Worm (Caenorhabditis elegans) whole organism, young adult: ENCODE measurements around the gene mrps-14.

Experiments
- B0019.2 ChIP-seq: fragments of 200-800 bp; sonication (Bioruptor generic); conservative IDR thresholded peaks from 2 replicates; pipeline ENCODE4 v1.3.6; 2022; ENCODE audit warnings: missing genetic modification reagents, missing genetic modification characterization, missing compliant biosample characterization
- F37B4.10 ChIP-seq: fragments of 200-800 bp; sonication (Bioruptor generic); IDR thresholded peaks from 2 replicates; pipeline ENCODE4 v1.3.6; 2022; ENCODE audit warnings: missing genetic modification characterization, missing compliant biosample characterization
- F49E8.2 ChIP-seq: sonication (generic microtip); optimal IDR thresholded peaks from 3 replicates; lab custom pipeline; 2017; ENCODE audit warnings: missing genetic modification characterization, mild to moderate bottlenecking, missing compliant biosample characterization, antibody characterized with exemption, moderate library complexity; ENCODE audit not compliant: insufficient read depth
- F55B11.4 ChIP-seq: sonication (generic microtip); optimal IDR thresholded peaks from 2 replicates; lab custom pipeline; 2016; ENCODE audit warnings: missing compliant biosample characterization, missing genetic modification characterization, borderline replicate concordance; ENCODE audit not compliant: insufficient read depth
- Y67H2A.10 ChIP-seq: fragments of 200-800 bp; sonication (Bioruptor generic); conservative IDR thresholded peaks from 2 replicates; pipeline ENCODE4 v1.3.6; 2022; ENCODE audit warnings: missing genetic modification reagents, missing genetic modification characterization, missing compliant biosample characterization
- Y95B8A.8 ChIP-seq: fragments of 200-800 bp; sonication (Bioruptor generic); IDR thresholded peaks from 2 replicates; pipeline ENCODE4 v1.3.6; 2022; ENCODE audit warnings: missing genetic modification reagents, missing genetic modification characterization, missing compliant biosample characterization
- ZK185.1 ChIP-seq: sonication (generic microtip); optimal IDR thresholded peaks from 2 replicates; lab custom pipeline; 2016; ENCODE audit warnings: mild to moderate bottlenecking, missing genetic modification characterization, missing compliant biosample characterization; ENCODE audit not compliant: poor library complexity, severe bottlenecking
- aptf-3 ChIP-seq: fragments of 200-800 bp; sonication (Bioruptor generic); IDR thresholded peaks from 2 replicates; pipeline ENCODE4 v1.3.6; 2022; ENCODE audit warnings: missing genetic modification characterization, missing compliant biosample characterization
- attf-3 ChIP-seq: fragments of 200-800 bp; sonication (Bioruptor generic); conservative IDR thresholded peaks from 2 replicates; pipeline ENCODE4 v1.3.6; 2022; ENCODE audit warnings: missing genetic modification reagents, missing genetic modification characterization, missing compliant biosample characterization
- attf-6 ChIP-seq: fragments of 200-800 bp; sonication (Bioruptor generic); IDR thresholded peaks from 2 replicates; pipeline ENCODE4 v1.3.6; 2022; ENCODE audit warnings: missing genetic modification reagents, missing genetic modification characterization, missing compliant biosample characterization
- ceh-27 ChIP-seq: fragments of 200-800 bp; sonication (Bioruptor generic); optimal IDR thresholded peaks from 2 replicates; lab custom pipeline; 2018; ENCODE audit warnings: mild to moderate bottlenecking, missing genetic modification characterization, moderate library complexity, missing compliant biosample characterization
- chd-7 ChIP-seq: sonication (generic microtip); optimal IDR thresholded peaks from 2 replicates; lab custom pipeline; 2016; ENCODE audit warnings: mild to moderate bottlenecking, missing genetic modification characterization, moderate library complexity, missing compliant biosample characterization
- dox-1 ChIP-seq: fragments of 200-800 bp; sonication (Bioruptor generic); IDR thresholded peaks from 2 replicates; pipeline ENCODE4 v1.3.6; 2022; ENCODE audit warnings: missing genetic modification reagents, missing genetic modification characterization, missing compliant biosample characterization
- egl-44 ChIP-seq: fragments of 200-800 bp; sonication (Bioruptor generic); IDR thresholded peaks from 2 replicates; pipeline ENCODE4 v1.3.6; 2022; ENCODE audit warnings: missing genetic modification reagents, missing genetic modification characterization, missing compliant biosample characterization
- hlh-26 ChIP-seq: fragments of 200-800 bp; sonication (Bioruptor generic); conservative IDR thresholded peaks from 2 replicates; pipeline ENCODE4 v1.3.6; 2022; ENCODE audit warnings: missing genetic modification reagents, missing genetic modification characterization, missing compliant biosample characterization
- lin-26 ChIP-seq: fragments of 200-800 bp; sonication (Bioruptor generic); IDR thresholded peaks from 2 replicates; pipeline ENCODE4 v1.3.6; 2022; ENCODE audit warnings: missing genetic modification reagents, missing genetic modification characterization, missing compliant biosample characterization
- lin-40 ChIP-seq: sonication (generic microtip); optimal IDR thresholded peaks from 2 replicates; lab custom pipeline; 2016; ENCODE audit warnings: missing genetic modification characterization, mild to moderate bottlenecking, missing compliant biosample characterization, missing genotype, missing genetic modification reagents
- lir-1 ChIP-seq: fragments of 200-800 bp; sonication (Bioruptor generic); conservative IDR thresholded peaks from 2 replicates; pipeline ENCODE4 v1.3.6; 2022; ENCODE audit warnings: missing genetic modification reagents, missing genetic modification characterization, missing compliant biosample characterization
- madf-10 ChIP-seq: sonication (generic microtip); optimal IDR thresholded peaks from 2 replicates; lab custom pipeline; 2016; ENCODE audit warnings: mild to moderate bottlenecking, missing genetic modification characterization, missing compliant biosample characterization
- madf-3 ChIP-seq: fragments of 200-800 bp; sonication (Bioruptor generic); IDR thresholded peaks from 2 replicates; pipeline ENCODE4 v1.3.6; 2022; ENCODE audit warnings: missing genetic modification reagents, missing genetic modification characterization, missing compliant biosample characterization
- mes-4 ChIP-seq: sonication (generic microtip); optimal IDR thresholded peaks from 2 replicates; lab custom pipeline; 2016; ENCODE audit warnings: missing genotype, missing genetic modification characterization, missing compliant biosample characterization
- nfyb-1 ChIP-seq: fragments of 200-800 bp; sonication (Bioruptor generic); IDR thresholded peaks from 2 replicates; pipeline ENCODE4 v1.3.6; 2022; ENCODE audit warnings: missing genetic modification reagents, missing genetic modification characterization, missing compliant biosample characterization
- nhr-179 ChIP-seq: sonication (generic microtip); optimal IDR thresholded peaks from 2 replicates; lab custom pipeline; 2016; ENCODE audit warnings: mild to moderate bottlenecking, missing genetic modification characterization, missing compliant biosample characterization
- nhr-27 ChIP-seq: fragments of 200-800 bp; sonication (Bioruptor generic); optimal IDR thresholded peaks from 2 replicates; lab custom pipeline; 2018; ENCODE audit warnings: mild to moderate bottlenecking, missing genetic modification characterization, moderate library complexity, missing compliant biosample characterization
- nhr-80 ChIP-seq: sonication (generic microtip); optimal IDR thresholded peaks from 2 replicates; lab custom pipeline; 2016; ENCODE audit warnings: missing genetic modification characterization, missing compliant biosample characterization
- nhr-90 ChIP-seq: sonication (generic microtip); optimal IDR thresholded peaks from 2 replicates; lab custom pipeline; 2016; ENCODE audit warnings: missing genotype, mild to moderate bottlenecking, missing genetic modification characterization, missing compliant biosample characterization
- rcor-1 ChIP-seq: fragments of 200-800 bp; sonication (Bioruptor generic); IDR thresholded peaks from 2 replicates; pipeline ENCODE4 v1.3.6; 2022; ENCODE audit warnings: missing genetic modification reagents, missing genetic modification characterization, missing compliant biosample characterization
- rec-8 ChIP-seq, 2 experiments: sonication (generic microtip); optimal IDR thresholded peaks; 2 replicates each; lab custom pipeline; 2016; ENCODE audit warnings: mild to moderate bottlenecking in 2 of 2, missing genetic modification characterization in 2 of 2, missing genetic modification reagents in 2 of 2, missing genotype in 2 of 2, missing biosample characterization in 1 of 2, missing compliant biosample characterization in 1 of 2, moderate library complexity in 1 of 2
- snpc-1.3 ChIP-seq: sonication (generic microtip); optimal IDR thresholded peaks from 2 replicates; lab custom pipeline; 2017; ENCODE audit warnings: missing genetic modification characterization, mild to moderate bottlenecking, missing compliant biosample characterization, antibody characterized with exemption, moderate library complexity, missing genotype, missing genetic modification reagents; ENCODE audit not compliant: insufficient read depth
- snpc-4 ChIP-seq, 5 experiments: fragments of 150-350 bp in 1 of 5; sonication (generic microtip) in 4 of 5; optimal IDR thresholded peaks; 2 replicates each; lab custom pipeline; 2014 to 2018; ENCODE audit warnings: missing genetic modification characterization in 5 of 5, missing biosample characterization in 3 of 5, antibody characterized with exemption in 2 of 5, mild to moderate bottlenecking in 2 of 5, missing compliant biosample characterization in 2 of 5, missing genotype in 2 of 5, moderate library complexity in 2 of 5, missing genetic modification reagents in 1 of 5
- tbp1 ChIP-seq: fragments of 200-800 bp; sonication (Bioruptor generic); optimal IDR thresholded peaks from 2 replicates; lab custom pipeline; 2018; ENCODE audit warnings: mild to moderate bottlenecking, missing genetic modification characterization, missing compliant biosample characterization
- unc-130 ChIP-seq: sonication (generic microtip); optimal IDR thresholded peaks from 2 replicates; lab custom pipeline; 2016; ENCODE audit warnings: missing genetic modification reagents, missing genetic modification characterization, missing compliant biosample characterization
- ztf-18 ChIP-seq: sonication (generic microtip); optimal IDR thresholded peaks from 2 replicates; lab custom pipeline; 2016; ENCODE audit warnings: missing genotype, mild to moderate bottlenecking, missing genetic modification characterization, missing compliant biosample characterization
- ztf-22 ChIP-seq: fragments of 200-800 bp; sonication (Bioruptor generic); optimal IDR thresholded peaks from 2 replicates; lab custom pipeline; 2018; ENCODE audit warnings: mild to moderate bottlenecking, missing genetic modification characterization, moderate library complexity, missing compliant biosample characterization
- ztf-25 ChIP-seq: fragments of 200-800 bp; sonication (Bioruptor generic); IDR thresholded peaks from 2 replicates; pipeline ENCODE4 v1.3.6; 2022; ENCODE audit warnings: missing genetic modification reagents, missing genetic modification characterization, missing compliant biosample characterization
- ztf-28 ChIP-seq: fragments of 200-800 bp; sonication (Bioruptor generic); IDR thresholded peaks from 2 replicates; pipeline ENCODE4 v1.3.6; 2022; ENCODE audit warnings: missing genetic modification reagents, missing genetic modification characterization, missing compliant biosample characterization

Gene mrps-14

DNA sequence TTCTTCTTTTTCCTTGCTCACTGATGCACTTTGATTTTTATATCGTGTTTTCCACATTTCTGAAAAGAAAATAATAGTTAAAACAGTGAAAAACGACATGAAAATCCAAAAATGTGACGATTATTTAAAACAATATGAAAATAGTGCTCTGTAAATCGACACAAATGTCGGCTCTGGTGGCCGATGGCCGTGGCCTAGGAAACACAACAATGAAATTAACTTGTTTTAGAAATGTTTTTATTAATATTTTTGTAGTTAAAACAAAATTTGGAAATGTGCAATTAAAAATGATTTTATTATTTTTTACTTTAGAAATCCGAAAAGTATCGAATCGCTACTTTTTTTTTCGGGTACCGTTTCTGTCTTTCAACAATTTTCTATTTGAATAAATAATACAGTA is 41.5 kb downstream of the mrps-14 start, which contains the start of gene arv-1 (continued):
- TF ChIP-seq rec-8 (tag; optimal IDR thresholded peaks at IDR 0.05; lab: Kevin White, UChicago) (no peak), nfyb-1 (GFP tag; lab: Robert Waterston, UW) (no peak), lin-40 (tag; lab: Kevin White, UChicago) (no peak), ztf-22 (GFP tag; lab: Kevin White, UChicago) (no peak), tbp1 (no peak), Y67H2A.10 (GFP tag; lab: Robert Waterston, UW) (no peak), nhr-80 (tag; lab: Kevin White, UChicago) (peak; percentile 12), ztf-25 (GFP tag; lab: Robert Waterston, UW) (no peak), madf-10 (no peak), rcor-1 (GFP tag; lab: Robert Waterston, UW) (no peak), ztf-28 (GFP tag; lab: Robert Waterston, UW) (no peak), chd-7 (tag; lab: Kevin White, UChicago) (no peak), ceh-27 (GFP tag; lab: Kevin White, UChicago) (peak; percentile 49), madf-3 (GFP tag; lab: Robert Waterston, UW) (no peak), ZK185.1 (tag; lab: Kevin White, UChicago) (peak; percentile 51), Y95B8A.8 (GFP tag; lab: Robert Waterston, UW) (no peak), snpc-1.3 (tag; lab: Kevin White, UChicago) (no peak), attf-3 (GFP tag; lab: Robert Waterston, UW) (no peak), lir-1 (no peak), attf-6 (no peak), nhr-27 (no peak), lin-26 (GFP tag; lab: Robert Waterston, UW) (no peak), nhr-179 (no peak), hlh-26 (GFP tag; lab: Robert Waterston, UW) (no peak), egl-44 (GFP tag; lab: Robert Waterston, UW) (no peak), B0019.2 (GFP tag; lab: Robert Waterston, UW) (peak; percentile 63; the same call in 1 of the 2 replicates), F37B4.10 (no peak), dox-1 (GFP tag; lab: Robert Waterston, UW) (peak; percentile 61; the same call in 1 of the 2 replicates), F49E8.2 (tag; lab: Kevin White, UChicago) (no peak), ztf-18 (tag; lab: Kevin White, UChicago) (peak; percentile 17), F55B11.4 (tag; lab: Kevin White, UChicago) (no peak), nhr-90 (tag; lab: Kevin White, UChicago) (no peak), snpc-4 (GFP tag; optimal IDR thresholded peaks at IDR 0.05; lab: Kevin White, UChicago) (no peak), snpc-4 (tag; optimal IDR thresholded peaks at IDR 0.05; lab: Kevin White, UChicago) (peak in 1 of 4 experiments; percentile 6), unc-130 (GFP tag; lab: Kevin White, UChicago) (peak; percentile 1), mes-4 (tag; lab: Kevin White, UChicago) (no peak)

DNA sequence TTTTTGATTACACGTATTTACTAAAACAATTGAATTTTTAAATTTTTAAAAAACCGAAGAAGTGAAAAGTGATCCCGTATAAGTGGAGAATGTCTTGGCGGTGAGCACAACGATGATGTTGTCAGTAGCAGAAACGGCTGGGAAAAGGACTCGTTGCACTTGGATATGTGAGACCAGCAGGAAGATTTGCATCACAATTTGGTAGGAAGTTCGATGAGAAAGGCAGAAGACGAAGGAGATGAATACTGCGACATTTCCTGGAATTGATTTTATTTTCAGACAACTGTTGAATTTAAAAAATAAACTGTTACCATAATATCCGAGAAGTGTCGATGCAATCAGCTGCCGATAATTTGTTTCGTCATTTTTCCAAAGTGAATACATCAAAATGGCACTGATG is 42.4 kb downstream of the mrps-14 start, which contains the start of gene R05H5.4:
R05H5.4 (minus strand) TSS at position 101 of the 400 bp plus-strand sequence.
- TF ChIP-seq aptf-3 (no peak), madf-3 (GFP tag; lab: Robert Waterston, UW) (0 out of 2 replicates have a peak, but pooled peaks have one; percentile 33)
- TF ChIP-seq, all 124 proteins: peak for 1
